Fruit fly (Drosophila melanogaster): ENCODE data around the gene CG7564.

CG7564 gene

DNA sequence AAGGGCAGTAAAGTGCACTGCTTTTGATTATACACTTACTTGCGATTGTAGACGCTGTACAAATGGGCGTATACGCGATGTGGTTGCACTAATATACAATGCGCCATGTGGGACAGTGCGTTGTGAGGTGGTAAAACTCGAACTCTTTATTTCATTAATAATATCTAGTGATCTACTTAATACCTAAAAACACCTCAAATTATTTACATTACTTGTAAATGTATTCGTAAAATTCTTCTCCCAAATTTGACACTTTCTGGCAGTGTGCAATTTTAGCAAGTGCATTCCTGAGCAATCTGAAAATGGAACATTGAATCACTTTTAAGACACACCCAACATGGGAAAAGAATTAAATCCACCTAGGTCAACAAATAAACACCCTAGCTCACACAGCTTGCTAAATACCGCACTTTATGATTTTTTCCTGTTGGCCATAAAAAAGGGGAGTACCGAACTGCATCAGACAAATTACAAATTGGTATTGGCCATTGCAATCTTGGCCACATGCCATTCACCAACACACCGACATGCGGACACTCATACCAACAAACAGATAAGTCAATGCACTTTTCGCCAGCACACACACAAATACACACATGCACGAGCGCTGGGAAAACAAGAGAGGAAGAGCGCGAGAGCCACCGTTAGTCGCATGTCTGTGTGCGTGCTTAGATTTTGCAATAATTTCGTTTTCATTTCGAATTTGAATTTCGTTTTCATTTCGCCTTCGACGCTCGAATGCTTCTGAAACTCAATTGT, 15.0 kb upstream of the CG7564 start:
- TF ChIP-seq GATAd (GFP tag; optimal IDR thresholded peaks at IDR 0.05): no peak
- no peak for TF ChIP-seq jim (GFP tag; optimal IDR thresholded peaks at IDR 0.05)

- TF ChIP-seq HLH106 (tag; optimal IDR thresholded peaks at IDR 0.05) (no peak), Dif (GFP tag; optimal IDR thresholded peaks at IDR 0.05; ENCODE audit: partially characterized antibody) (peak; percentile 58)
Measured at dm6 chr3L:17500315-17500985, 13.6 kb upstream of the CG7564 start.

- TF ChIP-seq usp (GFP tag; optimal IDR thresholded peaks at IDR 0.05) (no peak), Myc (optimal IDR thresholded peaks at IDR 0.05) (no peak), Rel (GFP tag; optimal IDR thresholded peaks at IDR 0.05) (peak; percentile 62), Rel (tag; optimal IDR thresholded peaks at IDR 0.05) (no peak), h (GFP tag; optimal IDR thresholded peaks at IDR 0.05) (peak; percentile 85), rgr (GFP tag; optimal IDR thresholded peaks at IDR 0.05) (peak; percentile 81), Mio (GFP tag; optimal IDR thresholded peaks at IDR 0.05) (no peak), CrebA (GFP tag; optimal IDR thresholded peaks at IDR 0.05; ENCODE audit: borderline replicate concordance) (no peak), Sp1 (GFP tag; optimal IDR thresholded peaks at IDR 0.05) (peak; percentile 74), OdsH (GFP tag; optimal IDR thresholded peaks at IDR 0.05) (peak; percentile 78), Jra (GFP tag; optimal IDR thresholded peaks at IDR 0.05) (peak; percentile 43), Dif (GFP tag; optimal IDR thresholded peaks at IDR 0.05; ENCODE audit: partially characterized antibody) (no peak), fru (GFP tag; optimal IDR thresholded peaks at IDR 0.05) (peak; percentile 85), psq (GFP tag; optimal IDR thresholded peaks at IDR 0.05) (peak; percentile 70), pan (optimal IDR thresholded peaks at IDR 0.05) (no peak), CG32264 (GFP tag; optimal IDR thresholded peaks at IDR 0.05) (peak; percentile 65), Abd-B (GFP tag; optimal IDR thresholded peaks at IDR 0.05) (no peak), CG9705 (GFP tag; optimal IDR thresholded peaks at IDR 0.05) (no peak), sage (GFP tag; optimal IDR thresholded peaks at IDR 0.05) (peak; percentile 49), sv (GFP tag; optimal IDR thresholded peaks at IDR 0.05) (no peak), woc (GFP tag; optimal IDR thresholded peaks at IDR 0.05) (peak; percentile 81), foxo (GFP tag; optimal IDR thresholded peaks at IDR 0.05) (peak; percentile 20 to 82), jim (GFP tag; optimal IDR thresholded peaks at IDR 0.05) (no peak), Dfd (GFP tag; optimal IDR thresholded peaks at IDR 0.05) (no peak), N (GFP tag; optimal IDR thresholded peaks at IDR 0.05) (no peak), Hr83 (GFP tag; optimal IDR thresholded peaks at IDR 0.05; ENCODE audit: poor library complexity, severe bottlenecking) (peak; percentile 33), GATAd (GFP tag; optimal IDR thresholded peaks at IDR 0.05) (no peak), Hnf4 (GFP tag; optimal IDR thresholded peaks at IDR 0.05) (peak; percentile 62), HLH106 (tag; optimal IDR thresholded peaks at IDR 0.05) (peak; percentile 78), dsf (GFP tag; optimal IDR thresholded peaks at IDR 0.05; ENCODE audit: borderline replicate concordance) (no peak), lola (GFP tag; optimal IDR thresholded peaks at IDR 0.05) (no peak), brk (GFP tag; optimal IDR thresholded peaks at IDR 0.05) (no peak), Hr78 (GFP tag; optimal IDR thresholded peaks at IDR 0.05) (no peak), dl (GFP tag; optimal IDR thresholded peaks at IDR 0.05; ENCODE audit: insufficient read depth in 1 of 2, partially characterized antibody in 2 of 2) (no peak), dmrt93B (GFP tag; optimal IDR thresholded peaks at IDR 0.05) (peak; percentile 26), br (GFP tag; optimal IDR thresholded peaks at IDR 0.05) (peak; percentile 82), Vsx2 (GFP tag; optimal IDR thresholded peaks at IDR 0.05; ENCODE audit: partially characterized antibody) (no peak), tai (GFP tag; optimal IDR thresholded peaks at IDR 0.05) (peak; percentile 51), ey (GFP tag; optimal IDR thresholded peaks at IDR 0.05) (peak; percentile 79)
Measured at dm6 chr3L:17502235-17502634, 11.9 kb upstream of the CG7564 start.
